Worm (Caenorhabditis elegans): ENCODE data around the gene pdi-2.
A peak's percentile ranks its signal among the peaks of the same experiment; 100 is the strongest.

Gene pdi-2

DNA sequence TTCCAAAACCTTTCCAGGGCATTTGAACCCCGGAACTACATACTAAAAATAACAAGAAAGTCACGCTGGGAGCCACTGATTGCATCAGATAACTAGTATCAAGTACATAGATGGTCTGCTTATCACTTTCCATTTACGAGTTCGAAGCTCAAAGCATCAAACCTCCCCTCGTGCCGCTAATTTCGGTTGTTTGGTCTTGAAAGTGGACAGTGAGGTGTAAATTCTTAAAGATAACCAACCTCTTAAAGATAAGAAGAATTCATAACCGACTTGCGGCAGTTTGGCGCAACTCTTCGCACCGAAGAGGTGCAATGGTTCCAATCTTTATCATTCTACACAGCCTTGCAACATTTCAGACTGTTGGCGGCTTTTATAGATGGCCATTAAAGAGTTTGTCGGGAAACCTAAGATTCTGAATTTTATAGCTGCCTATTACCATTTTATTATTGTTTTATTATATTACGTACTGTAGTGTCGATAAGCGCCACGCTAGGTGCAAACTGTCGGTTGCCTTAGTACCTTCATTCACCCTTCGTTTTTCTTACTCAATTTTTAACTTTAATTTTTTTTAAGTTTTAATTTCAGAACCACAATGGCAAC, 40.9 kb downstream of the pdi-2 start, which contains the start of gene amt-4:
amt-4 (plus strand) TSS at position 586 of the 600 bp plus-strand sequence.
- TF ChIP-seq lsy-2 (tag; optimal IDR thresholded peaks at IDR 0.05) (no peak), sptf-1 (tag; optimal IDR thresholded peaks at IDR 0.05) (no peak), cnd-1 (tag; optimal IDR thresholded peaks at IDR 0.05) (no peak), zip-8 (tag; optimal IDR thresholded peaks at IDR 0.05) (no peak)

ce11 chrX:4567110-4567509, 43.2 kb downstream of the pdi-2 start:
- TF ChIP-seq ztf-11 (tag; optimal IDR thresholded peaks at IDR 0.05) (no peak), hlh-1 (tag; optimal IDR thresholded peaks at IDR 0.05) (no peak), sptf-1 (tag; optimal IDR thresholded peaks at IDR 0.05) (no peak), sem-2 (GFP tag; optimal IDR thresholded peaks at IDR 0.05) (no peak), nhr-76 (tag; optimal IDR thresholded peaks at IDR 0.05) (no peak), M03D4.4 (tag; optimal IDR thresholded peaks at IDR 0.05) (no peak), cnd-1 (tag; optimal IDR thresholded peaks at IDR 0.05) (no peak), lsy-2 (tag; optimal IDR thresholded peaks at IDR 0.05) (no peak), ceh-83 (GFP tag; optimal IDR thresholded peaks at IDR 0.05) (no peak), mab-5 (tag; optimal IDR thresholded peaks at IDR 0.05) (no peak), lin-32 (GFP tag; optimal IDR thresholded peaks at IDR 0.05) (no peak), unc-39 (tag; optimal IDR thresholded peaks at IDR 0.05) (no peak), elt-3 (tag; optimal IDR thresholded peaks at IDR 0.05) (no peak), tbx-8 (GFP tag; optimal IDR thresholded peaks at IDR 0.05) (no peak), lin-13 (tag; optimal IDR thresholded peaks at IDR 0.05) (no peak), nhr-28 (tag; optimal IDR thresholded peaks at IDR 0.05) (no peak), ceh-43 (GFP tag; optimal IDR thresholded peaks at IDR 0.05) (no peak), nhr-2 (tag; optimal IDR thresholded peaks at IDR 0.05) (no peak)

- TF ChIP-seq nhr-12 (tag; optimal IDR thresholded peaks at IDR 0.05) (no peak), mls-2 (tag; optimal IDR thresholded peaks at IDR 0.05) (no peak), ceh-43 (GFP tag; optimal IDR thresholded peaks at IDR 0.05) (no peak), sptf-1 (tag; optimal IDR thresholded peaks at IDR 0.05) (no peak), pha-4 (tag; optimal IDR thresholded peaks at IDR 0.05) (no peak), zip-8 (tag; optimal IDR thresholded peaks at IDR 0.05) (no peak), lin-32 (GFP tag; optimal IDR thresholded peaks at IDR 0.05) (no peak), elt-3 (tag; optimal IDR thresholded peaks at IDR 0.05) (no peak), cnd-1 (tag; optimal IDR thresholded peaks at IDR 0.05) (no peak), unc-120 (tag; optimal IDR thresholded peaks at IDR 0.05; ENCODE audit: poor library complexity, severe bottlenecking) (no peak), hlh-1 (tag; optimal IDR thresholded peaks at IDR 0.05) (no peak), elt-1 (tag; optimal IDR thresholded peaks at IDR 0.05; ENCODE audit: borderline replicate concordance, insufficient read depth) (no peak), bed-3 (GFP tag; optimal IDR thresholded peaks at IDR 0.05) (no peak), unc-62 (GFP tag; optimal IDR thresholded peaks at IDR 0.05) (no peak)
Measured at ce11 chrX:4569276-4569675, 45.3 kb downstream of the pdi-2 start.

- TF ChIP-seq elt-3 (tag; optimal IDR thresholded peaks at IDR 0.05): no peak
- no peak for TF ChIP-seq drap-1 (GFP tag; optimal IDR thresholded peaks at IDR 0.05)
- TF ChIP-seq tbx-8 (GFP tag; optimal IDR thresholded peaks at IDR 0.05): no peak
Measured at ce11 chrX:4571137-4571536, 47.2 kb downstream of the pdi-2 start, which contains the start of gene amt-1. amt-1 (plus strand) TSS chrX:4571437.

ce11 chrX:4574873-4575272, 50.9 kb downstream of the pdi-2 start:
- TF ChIP-seq ces-1 (GFP tag; optimal IDR thresholded peaks at IDR 0.05) (peak; percentile 68), nhr-237 (tag; optimal IDR thresholded peaks at IDR 0.05) (no peak)

Data from whole organism, mixed stage, embryonic.